Worm (Caenorhabditis elegans): ENCODE results near the gene amdh-1.

The amdh-1 gene

DNA sequence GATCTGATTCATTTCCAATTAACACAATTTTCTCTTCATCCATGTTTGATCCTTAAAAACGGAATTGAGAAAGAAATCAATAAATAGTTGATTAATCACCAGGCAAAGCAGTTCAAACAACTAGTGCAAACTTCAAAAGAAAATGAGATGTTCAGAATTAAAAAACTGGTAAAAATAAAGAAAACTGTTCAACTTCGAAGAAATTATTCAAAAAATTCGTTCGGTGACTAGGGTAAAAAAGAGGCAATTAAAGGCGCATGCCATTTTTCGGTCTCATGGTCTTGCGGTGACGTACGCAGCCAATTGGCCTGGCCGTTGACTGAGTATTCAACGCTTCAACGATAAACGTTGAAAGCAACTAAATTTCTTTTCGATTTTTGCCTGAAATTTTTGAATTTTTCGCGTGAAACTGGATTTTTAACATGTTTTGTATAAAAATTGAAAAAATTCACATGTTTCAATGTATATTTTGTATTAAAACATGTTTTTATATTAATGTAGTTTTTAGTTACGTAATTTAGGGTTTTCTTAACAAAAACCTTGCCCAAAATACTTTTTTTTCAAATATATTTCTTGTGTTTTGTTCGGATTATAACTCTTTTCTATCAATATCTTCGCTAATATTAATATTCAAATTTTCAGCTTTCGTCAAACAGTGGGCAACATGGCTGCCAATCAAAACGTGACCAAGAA lies 45.3 kb upstream of the amdh-1 start, which contains the start of the genes sna-3 and rps-3 (continued):
- TF ChIP-seq ceh-28 (tag; optimal IDR thresholded peaks at IDR 0.05) (peak; percentile 57), nhr-11 (tag; optimal IDR thresholded peaks at IDR 0.05) (peak; percentile 31), lin-15B (tag; optimal IDR thresholded peaks at IDR 0.05) (peak; percentile 84), fkh-10 (GFP tag; optimal IDR thresholded peaks at IDR 0.05) (no peak)

ce11 chrIII:6207046-6207445 lies 44.6 kb upstream of the amdh-1 start:
- no peak for TF ChIP-seq ZK546.5 (tag; optimal IDR thresholded peaks at IDR 0.05)
- no peak for TF ChIP-seq snpc-4 (tag; optimal IDR thresholded peaks at IDR 0.05)
- TF ChIP-seq ceh-28 (tag; optimal IDR thresholded peaks at IDR 0.05): no peak
- TF ChIP-seq R02D3.7 (tag; optimal IDR thresholded peaks at IDR 0.05): no peak
- TF ChIP-seq tbx-2 (tag; optimal IDR thresholded peaks at IDR 0.05): no peak
- no peak for TF ChIP-seq ama-1 (optimal IDR thresholded peaks at IDR 0.05)

ce11 chrIII:6207881-6208280 lies 43.7 kb upstream of the amdh-1 start, which contains the start of gene C23G10.2:
C23G10.2 (plus strand) TSS chrIII:6208064.
- TF ChIP-seq nhr-23 (tag; optimal IDR thresholded peaks at IDR 0.05): no peak
- TF ChIP-seq nhr-43 (tag; optimal IDR thresholded peaks at IDR 0.05; ENCODE audit: poor library complexity, severe bottlenecking): no peak
- TF ChIP-seq elt-2 (tag; optimal IDR thresholded peaks at IDR 0.05): peak; percentile 18
- peak; percentile 28 for TF ChIP-seq nhr-25 (tag; optimal IDR thresholded peaks at IDR 0.05)
- no peak for TF ChIP-seq ceh-16 (tag; optimal IDR thresholded peaks at IDR 0.05)

DNA sequence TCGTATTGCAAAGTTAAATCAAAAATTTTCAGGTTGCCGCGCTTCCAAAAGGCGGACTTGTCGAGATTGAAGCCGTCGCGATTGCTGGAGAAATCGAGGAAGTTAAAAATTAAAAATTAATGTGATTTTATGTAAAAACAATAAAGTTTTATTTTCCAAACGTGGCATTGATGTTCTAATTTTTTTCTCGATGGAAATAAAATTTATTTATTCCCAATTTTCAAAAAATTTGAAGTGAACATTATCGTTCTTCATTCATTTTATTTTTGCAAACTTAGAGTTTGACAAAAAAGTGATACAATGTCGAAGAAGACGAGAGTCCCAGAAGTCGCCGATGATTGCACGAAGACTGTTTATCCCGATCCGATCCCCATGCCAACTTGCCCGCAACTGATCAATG lies 42.6 kb upstream of the amdh-1 start, which contains the start of gene C23G10.1:
Gene C23G10.1, plus strand, starts transcription at position 301 of the 400 bp plus-strand sequence.
- TF ChIP-seq egl-27 (tag; optimal IDR thresholded peaks at IDR 0.05): no peak
- no peak for TF ChIP-seq daf-12 (tag; optimal IDR thresholded peaks at IDR 0.05)
- no peak for TF ChIP-seq nhr-11 (tag; optimal IDR thresholded peaks at IDR 0.05)
- no peak for TF ChIP-seq snpc-4 (tag; optimal IDR thresholded peaks at IDR 0.05)
- no peak for TF ChIP-seq eor-1 (tag; optimal IDR thresholded peaks at IDR 0.05)
- TF ChIP-seq fos-1 (tag; optimal IDR thresholded peaks at IDR 0.05): no peak
- TF ChIP-seq tbx-2 (tag; optimal IDR thresholded peaks at IDR 0.05): no peak
- TF ChIP-seq hmg-11 (tag; optimal IDR thresholded peaks at IDR 0.05): no peak
- no peak for TF ChIP-seq nhr-43 (tag; optimal IDR thresholded peaks at IDR 0.05; ENCODE audit: poor library complexity, severe bottlenecking)
- TF ChIP-seq nhr-28 (tag; optimal IDR thresholded peaks at IDR 0.05): no peak
- no peak for TF ChIP-seq ceh-16 (tag; optimal IDR thresholded peaks at IDR 0.05)
- TF ChIP-seq ama-1 (optimal IDR thresholded peaks at IDR 0.05): no peak
- no peak for TF ChIP-seq mdl-1 (tag; optimal IDR thresholded peaks at IDR 0.05)
- TF ChIP-seq jun-1 (tag; optimal IDR thresholded peaks at IDR 0.05): no peak
- TF ChIP-seq elt-1 (tag; optimal IDR thresholded peaks at IDR 0.05): no peak
- TF ChIP-seq mml-1 (tag; optimal IDR thresholded peaks at IDR 0.05): no peak
- TF ChIP-seq lsy-12 (tag; optimal IDR thresholded peaks at IDR 0.05): no peak
- TF ChIP-seq ztf-11 (tag; optimal IDR thresholded peaks at IDR 0.05): no peak
- TF ChIP-seq pha-4 (tag; optimal IDR thresholded peaks at IDR 0.05): no peak
- no peak for TF ChIP-seq skn-1 (tag; optimal IDR thresholded peaks at IDR 0.05)

DNA sequence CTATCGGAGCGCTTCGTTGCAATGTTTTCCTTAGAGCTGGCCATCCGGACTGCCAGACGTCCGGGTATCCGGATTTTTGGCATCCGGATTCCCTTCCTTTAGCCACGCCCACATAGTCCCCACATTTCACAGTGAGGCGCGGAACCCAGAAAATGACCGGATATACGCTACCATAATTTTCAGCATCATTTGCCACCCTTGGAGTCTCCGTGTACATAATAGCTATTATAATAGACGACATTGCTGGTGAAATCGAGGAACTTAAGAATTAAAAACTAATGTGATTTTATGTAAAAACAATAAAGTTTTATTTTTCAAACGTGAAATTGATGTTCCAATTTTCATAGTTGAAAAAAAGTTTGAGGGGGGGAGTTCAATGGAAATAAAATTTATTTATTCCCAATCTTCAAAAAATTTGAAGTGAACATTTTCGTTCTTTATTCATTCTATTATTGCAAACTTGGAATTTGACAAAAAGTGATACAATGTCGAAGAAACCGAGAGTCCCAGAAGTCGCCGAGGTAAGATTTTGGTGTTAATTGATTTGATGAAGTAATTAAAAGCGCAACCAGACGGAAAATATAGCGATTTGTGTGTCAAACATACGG lies 41.3 kb upstream of the amdh-1 start:
- no peak for TF ChIP-seq R02D3.7 (tag; optimal IDR thresholded peaks at IDR 0.05)
- no peak for TF ChIP-seq nhr-43 (tag; optimal IDR thresholded peaks at IDR 0.05; ENCODE audit: poor library complexity, severe bottlenecking)
- no peak for TF ChIP-seq ceh-16 (tag; optimal IDR thresholded peaks at IDR 0.05)
- TF ChIP-seq skn-1 (tag; optimal IDR thresholded peaks at IDR 0.05): no peak
- no peak for TF ChIP-seq zag-1 (tag; optimal IDR thresholded peaks at IDR 0.05)
- no peak for TF ChIP-seq ceh-28 (tag; optimal IDR thresholded peaks at IDR 0.05)
- no peak for TF ChIP-seq daf-12 (tag; optimal IDR thresholded peaks at IDR 0.05)
- no peak for TF ChIP-seq fos-1 (tag; optimal IDR thresholded peaks at IDR 0.05)
- no peak for TF ChIP-seq ama-1 (optimal IDR thresholded peaks at IDR 0.05)
- no peak for TF ChIP-seq pqm-1 (tag; optimal IDR thresholded peaks at IDR 0.05)
- TF ChIP-seq elt-3 (tag; optimal IDR thresholded peaks at IDR 0.05): no peak

- TF ChIP-seq nhr-23 (tag; optimal IDR thresholded peaks at IDR 0.05): no peak
- no peak for TF ChIP-seq lin-39 (tag; optimal IDR thresholded peaks at IDR 0.05)
- no peak for TF ChIP-seq snpc-4 (tag; optimal IDR thresholded peaks at IDR 0.05)
- TF ChIP-seq ztf-4 (tag; optimal IDR thresholded peaks at IDR 0.05): no peak
- TF ChIP-seq pha-4 (tag; optimal IDR thresholded peaks at IDR 0.05): no peak
- no peak for TF ChIP-seq nhr-11 (tag; optimal IDR thresholded peaks at IDR 0.05)
- no peak for TF ChIP-seq unc-62 (GFP tag; optimal IDR thresholded peaks at IDR 0.05)
- no peak for TF ChIP-seq mdl-1 (tag; optimal IDR thresholded peaks at IDR 0.05)
- no peak for TF ChIP-seq ztf-11 (tag; optimal IDR thresholded peaks at IDR 0.05)
- TF ChIP-seq elt-3 (tag; optimal IDR thresholded peaks at IDR 0.05): no peak
- TF ChIP-seq ceh-16 (tag; optimal IDR thresholded peaks at IDR 0.05): no peak
- TF ChIP-seq lsy-12 (tag; optimal IDR thresholded peaks at IDR 0.05): no peak
- no peak for TF ChIP-seq jun-1 (tag; optimal IDR thresholded peaks at IDR 0.05)
- TF ChIP-seq ceh-28 (tag; optimal IDR thresholded peaks at IDR 0.05): no peak
- no peak for TF ChIP-seq nhr-28 (tag; optimal IDR thresholded peaks at IDR 0.05)
- no peak for TF ChIP-seq fkh-10 (GFP tag; optimal IDR thresholded peaks at IDR 0.05)
- no peak for TF ChIP-seq tbx-2 (tag; optimal IDR thresholded peaks at IDR 0.05)
- no peak for TF ChIP-seq nhr-43 (tag; optimal IDR thresholded peaks at IDR 0.05; ENCODE audit: poor library complexity, severe bottlenecking)
Measured at ce11 chrIII:6213915-6214314, 37.7 kb upstream of the amdh-1 start, which contains the start of gene C23G10.10. C23G10.10 (minus strand) TSS chrIII:6214015.
